Fruit fly (Drosophila melanogaster) whole organism, wandering third instar larva: ENCODE results near the gene CG42740.

ENCODE experiments used
- Dfd ChIP-seq: fragments of >200 bp; optimal IDR thresholded peaks from 2 replicates; lab custom pipeline; 2017; ENCODE audit warnings: missing biosample characterization, missing genetic modification characterization
- Dif ChIP-seq: fragments of 200-275, 200-300 bp; sonication (Bioruptor generic); optimal IDR thresholded peaks from 2 replicates; lab custom pipeline; 2018; ENCODE audit warnings: missing biosample characterization, missing genetic modification characterization; ENCODE audit not compliant: partially characterized antibody
- Hnf4 ChIP-seq: fragments of 200-800 bp; sonication (Bioruptor generic); optimal IDR thresholded peaks from 2 replicates; lab custom pipeline; 2016; ENCODE audit warnings: missing biosample characterization, mild to moderate bottlenecking, missing genetic modification characterization
- Mio ChIP-seq: sonication (Bioruptor generic); optimal IDR thresholded peaks from 2 replicates; lab custom pipeline; 2016; ENCODE audit warnings: missing biosample characterization, missing genetic modification characterization
- OdsH ChIP-seq: fragments of 200-800 bp; sonication (Bioruptor generic); optimal IDR thresholded peaks from 2 replicates; lab custom pipeline; 2016; ENCODE audit warnings: missing biosample characterization, mild to moderate bottlenecking, missing genetic modification characterization
- Rel ChIP-seq, 2 experiments: fragments of 200-800 bp; sonication (Bioruptor generic) in 1 of 2; optimal IDR thresholded peaks; 2 replicates in 1 of 2; 3 replicates in 1 of 2; lab custom pipeline; 2016 to 2019; ENCODE audit warnings: mild to moderate bottlenecking in 2 of 2, missing biosample characterization in 2 of 2, missing genetic modification characterization in 2 of 2, moderate library complexity in 1 of 2
- dl ChIP-seq, 2 experiments: fragments of 175-275, 200-275 bp in 1 of 2; fragments of 200-275 bp in 1 of 2; sonication (Bioruptor generic); optimal IDR thresholded peaks; lab custom pipeline; 2018; ENCODE audit warnings: mild to moderate bottlenecking in 2 of 2, missing biosample characterization in 2 of 2, missing genetic modification characterization in 2 of 2, moderate library complexity in 2 of 2; ENCODE audit not compliant: partially characterized antibody in 2 of 2, insufficient read depth in 1 of 2
- dsf ChIP-seq: sonication (Bioruptor generic); optimal IDR thresholded peaks from 2 replicates; lab custom pipeline; 2016; ENCODE audit warnings: missing biosample characterization, missing genetic modification characterization, borderline replicate concordance
- h ChIP-seq: fragments of 200-800 bp; sonication (Bioruptor generic); optimal IDR thresholded peaks from 3 replicates; lab custom pipeline; 2016; ENCODE audit warnings: missing biosample characterization, mild to moderate bottlenecking, missing genetic modification characterization
- pan ChIP-seq: fragments of >200 bp; optimal IDR thresholded peaks from 2 replicates; lab custom pipeline; 2017
- rgr ChIP-seq: fragments of 200-800 bp; sonication (Bioruptor generic); optimal IDR thresholded peaks from 3 replicates; lab custom pipeline; 2016; ENCODE audit warnings: missing biosample characterization, mild to moderate bottlenecking, missing genetic modification characterization
- usp ChIP-seq: fragments of >200 bp; optimal IDR thresholded peaks from 2 replicates; lab custom pipeline; 2017; ENCODE audit warnings: missing biosample characterization, missing genetic modification characterization
- woc ChIP-seq: sonication (Bioruptor generic); optimal IDR thresholded peaks from 2 replicates; lab custom pipeline; 2016; ENCODE audit warnings: missing biosample characterization, mild to moderate bottlenecking, missing genetic modification characterization

DNA sequence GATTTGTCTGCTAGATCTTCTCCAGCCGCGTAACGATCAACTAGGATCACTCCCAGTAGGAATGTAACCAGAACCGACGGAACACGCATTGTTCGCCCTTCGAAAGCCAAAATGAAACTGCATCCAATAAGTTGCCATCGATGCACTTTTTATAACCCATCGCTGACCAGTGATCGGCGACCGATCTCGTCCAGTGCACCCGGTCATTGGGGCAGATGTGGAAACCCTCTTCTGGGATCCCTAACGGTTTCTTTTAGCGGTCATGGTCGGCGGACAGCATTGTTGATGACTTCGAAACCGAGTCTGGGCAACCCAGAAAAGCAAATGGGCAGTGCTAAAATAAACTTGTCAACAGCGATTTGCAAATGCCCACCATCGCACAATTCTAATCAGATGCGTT, 22.2 kb upstream of the CG42740 start, which contains the start of gene Osi23:
- TF ChIP-seq Dif (GFP tag; lab: Kevin White, UChicago) (no peak), woc (GFP tag; lab: Kevin White, UChicago) (no peak), pan (no peak), dsf (GFP tag; lab: Kevin White, UChicago) (no peak), OdsH (GFP tag; lab: Kevin White, UChicago) (no peak), Rel (GFP tag; optimal IDR thresholded peaks at IDR 0.05; lab: Kevin White, UChicago) (no peak), Rel (tag; optimal IDR thresholded peaks at IDR 0.05; lab: Kevin White, UChicago) (no peak), Dfd (GFP tag; lab: Kevin White, UChicago) (no peak), usp (GFP tag; lab: Kevin White, UChicago) (no peak), Hnf4 (GFP tag; lab: Kevin White, UChicago) (no peak), rgr (GFP tag; lab: Kevin White, UChicago) (no peak), dl (GFP tag; optimal IDR thresholded peaks at IDR 0.05; lab: Kevin White, UChicago; ENCODE audit: insufficient read depth in 1 of 2, partially characterized antibody in 2 of 2) (no peak), h (GFP tag; lab: Kevin White, UChicago) (no peak), Mio (GFP tag; lab: Kevin White, UChicago) (no peak)
